Worm (Caenorhabditis elegans): ENCODE data around the gene C44B7.5.

ce11 chrII:6827388-6827787 lies 45.0 kb downstream of the C44B7.5 start:
- no peak for TF ChIP-seq nhr-12 (tag; optimal IDR thresholded peaks at IDR 0.05)
- no peak for TF ChIP-seq skn-1 (tag; optimal IDR thresholded peaks at IDR 0.05)
- TF ChIP-seq ceh-16 (tag; optimal IDR thresholded peaks at IDR 0.05), result peak; percentile 98
- TF ChIP-seq lin-39 (tag; optimal IDR thresholded peaks at IDR 0.05), result no peak
- TF ChIP-seq zag-1 (tag; optimal IDR thresholded peaks at IDR 0.05), result peak; percentile 11
- TF ChIP-seq mdl-1 (tag; optimal IDR thresholded peaks at IDR 0.05), result peak; percentile 13 to 14
- no peak for TF ChIP-seq nhr-77 (tag; optimal IDR thresholded peaks at IDR 0.05)
